Comparison of ENCODE assay signal across 3 fruit fly cellular contexts in genomic region chr2L:840022-840421, dm6.
TF ChIP-seq lines count a peak whose summit lies in the region.

No protein-coding gene starts in this region.

TF ChIP-seq in whole organism, adult, 20 proteins besides CTCF, POLR2A, EP300 and RAD21:
- TF ChIP-seq CG33017 (tag; optimal IDR thresholded peaks at IDR 0.05; lab: Kevin White, UChicago) (no peak), cic (GFP tag; optimal IDR thresholded peaks at IDR 0.05; lab: Kevin White, UChicago) (no peak), Clk (GFP tag; optimal IDR thresholded peaks at IDR 0.05; lab: Kevin White, UChicago) (no peak), kay (GFP tag; lab: Kevin White, UChicago; ENCODE audit: borderline replicate concordance) (no peak), Hr96 (GFP tag; optimal IDR thresholded peaks at IDR 0.05; lab: Kevin White, UChicago) (no peak), Mnt (GFP tag; optimal IDR thresholded peaks at IDR 0.05; lab: Kevin White, UChicago) (no peak), toe (GFP tag; optimal IDR thresholded peaks at IDR 0.05; lab: Kevin White, UChicago) (no peak), CG7101 (tag; optimal IDR thresholded peaks at IDR 0.05; lab: Kevin White, UChicago) (no peak), CG1620 (GFP tag; optimal IDR thresholded peaks at IDR 0.05; lab: Kevin White, UChicago) (no peak), CG12768 (GFP tag; optimal IDR thresholded peaks at IDR 0.05; lab: Kevin White, UChicago) (peak; percentile 25), pad (GFP tag; optimal IDR thresholded peaks at IDR 0.05; lab: Kevin White, UChicago) (no peak), bab1 (GFP tag; optimal IDR thresholded peaks at IDR 0.05; lab: Kevin White, UChicago) (no peak), CG5204 (GFP tag; optimal IDR thresholded peaks at IDR 0.05; lab: Kevin White, UChicago) (no peak), CG7045 (GFP tag; optimal IDR thresholded peaks at IDR 0.05; lab: Kevin White, UChicago) (peak; percentile 19), ovo (GFP tag; optimal IDR thresholded peaks at IDR 0.05; lab: Kevin White, UChicago) (peak; percentile 19)

TF ChIP-seq in whole organism, prepupa, 60 proteins besides CTCF, POLR2A, EP300 and RAD21:
- TF ChIP-seq ss (GFP tag; optimal IDR thresholded peaks at IDR 0.05; lab: Kevin White, UChicago), result peak in 1 of 2 experiments; percentile 14
- TF ChIP-seq CG11902 (GFP tag; optimal IDR thresholded peaks at IDR 0.05; lab: Kevin White, UChicago), result no peak
- peak; percentile 82 for TF ChIP-seq svp (GFP tag; lab: Kevin White, UChicago)
- peak; percentile 25 for TF ChIP-seq CG9139 (GFP tag; optimal IDR thresholded peaks at IDR 0.05; lab: Kevin White, UChicago)

TF ChIP-seq in whole organism, pupa, 21 proteins besides CTCF, POLR2A, EP300 and RAD21:
- TF ChIP-seq CG4496 (GFP tag; IDR thresholded peaks at IDR 0.05; lab: Robert Waterston, UW), result no peak
- peak; percentile 24 for TF ChIP-seq gl (tag; optimal IDR thresholded peaks at IDR 0.05; lab: Kevin White, UChicago)
- peak; percentile 69 for TF ChIP-seq EcR (GFP tag; optimal IDR thresholded peaks at IDR 0.05; lab: Kevin White, UChicago)
- TF ChIP-seq CG13204 (GFP tag; optimal IDR thresholded peaks at IDR 0.05; lab: Kevin White, UChicago), result no peak
- no peak for TF ChIP-seq CG17806 (tag; optimal IDR thresholded peaks at IDR 0.05; lab: Kevin White, UChicago)
- TF ChIP-seq D1 (tag; optimal IDR thresholded peaks at IDR 0.05; lab: Kevin White, UChicago), result no peak
- no peak for TF ChIP-seq CG14655 (GFP tag; optimal IDR thresholded peaks at IDR 0.05; lab: Kevin White, UChicago)
- no peak for TF ChIP-seq CG15710 (tag; optimal IDR thresholded peaks at IDR 0.05; lab: Kevin White, UChicago)
- no peak for TF ChIP-seq CG32121 (GFP tag; IDR thresholded peaks at IDR 0.05; lab: Robert Waterston, UW)
TF ChIP-seq in whole organism, pupa: peak in this region for 2.
